Fruit fly (Drosophila melanogaster) whole organism, prepupa: ENCODE results near the gene nAChRbeta3.
A peak's percentile ranks its signal among the peaks of the same experiment; 100 is the strongest.

Experiments
- Blimp-1 ChIP-seq: fragments of 200-800 bp; sonication (Bioruptor generic); optimal IDR thresholded peaks from 3 replicates; lab custom pipeline; 2017; ENCODE audit warnings: missing biosample characterization, missing genetic modification characterization, mild to moderate bottlenecking, moderate library complexity, missing genetic modification reagents
- CG10631 ChIP-seq: fragments of 200-800 bp; sonication (Bioruptor generic); optimal IDR thresholded peaks from 2 replicates; lab custom pipeline; 2016; ENCODE audit warnings: missing biosample characterization, missing genetic modification characterization
- CG11762 ChIP-seq: fragments of 200-800 bp; sonication (Bioruptor generic); optimal IDR thresholded peaks from 3 replicates; lab custom pipeline; 2016; ENCODE audit warnings: missing biosample characterization, missing genetic modification characterization; ENCODE audit not compliant: insufficient read depth
- CG15336 ChIP-seq: fragments of 200-800 bp; sonication (Bioruptor generic); IDR thresholded peaks from 2 replicates; pipeline ENCODE4 v1.3.6; 2022; ENCODE audit warnings: missing biosample characterization, missing genetic modification characterization
- CG3032 ChIP-seq: fragments of 200-800 bp; optimal IDR thresholded peaks from 2 replicates; lab custom pipeline; 2019; ENCODE audit warnings: missing biosample characterization, mild to moderate bottlenecking, missing genetic modification characterization, moderate library complexity
- CG3919 ChIP-seq: fragments of 200-800 bp; sonication (Bioruptor generic); optimal IDR thresholded peaks from 3 replicates; lab custom pipeline; 2016; ENCODE audit warnings: missing biosample characterization, missing genetic modification characterization
- CG6163 ChIP-seq: fragments of 200-800 bp; sonication (Bioruptor generic); IDR thresholded peaks from 3 replicates; pipeline ENCODE4 v1.3.6; 2022; ENCODE audit warnings: missing biosample characterization, missing genetic modification characterization
- CG6276 ChIP-seq: fragments of 200-800 bp; sonication (Bioruptor generic); optimal IDR thresholded peaks from 2 replicates; lab custom pipeline; 2017; ENCODE audit warnings: missing biosample characterization, mild to moderate bottlenecking, missing genetic modification characterization
- CG6792 ChIP-seq: fragments of 200-800 bp; sonication (Bioruptor generic); optimal IDR thresholded peaks from 3 replicates; lab custom pipeline; 2016; ENCODE audit warnings: missing biosample characterization, missing genetic modification characterization
- CG6808 ChIP-seq: fragments of 200-800 bp; sonication (Bioruptor generic); optimal IDR thresholded peaks from 3 replicates; lab custom pipeline; 2017; ENCODE audit warnings: missing biosample characterization, missing genetic modification characterization, mild to moderate bottlenecking, moderate library complexity, missing genetic modification reagents
- CG6854 ChIP-seq: fragments of 200-800 bp; sonication (Bioruptor generic); optimal IDR thresholded peaks from 2 replicates; lab custom pipeline; 2017; ENCODE audit warnings: missing biosample characterization, mild to moderate bottlenecking, missing genetic modification characterization
- CG7368 ChIP-seq: fragments of 200-800 bp; sonication (Bioruptor generic); optimal IDR thresholded peaks from 3 replicates; lab custom pipeline; 2016; ENCODE audit warnings: missing biosample characterization, missing genetic modification characterization
- CG9139 ChIP-seq: fragments of 200-800 bp; sonication (Bioruptor generic); optimal IDR thresholded peaks from 3 replicates; lab custom pipeline; 2017; ENCODE audit warnings: missing biosample characterization, mild to moderate bottlenecking, missing genetic modification characterization
- Eip75B ChIP-seq: fragments of 200-800 bp; sonication (Bioruptor generic); optimal IDR thresholded peaks from 3 replicates; lab custom pipeline; 2016; ENCODE audit warnings: missing biosample characterization, missing genetic modification characterization
- Eip93F ChIP-seq: fragments of 200-800 bp; sonication (Bioruptor generic); optimal IDR thresholded peaks from 2 replicates; lab custom pipeline; 2016; ENCODE audit warnings: missing biosample characterization, mild to moderate bottlenecking, missing genetic modification characterization
- Ets21C ChIP-seq: fragments of 200-800 bp; sonication (Bioruptor generic); optimal IDR thresholded peaks from 3 replicates; lab custom pipeline; 2016; ENCODE audit warnings: missing biosample characterization, missing genetic modification characterization
- Ets96B ChIP-seq: fragments of 200-800 bp; optimal IDR thresholded peaks from 2 replicates; lab custom pipeline; 2019; ENCODE audit warnings: missing biosample characterization, mild to moderate bottlenecking, missing genetic modification characterization, moderate library complexity
- Gug ChIP-seq: fragments of 200-800 bp; sonication (Bioruptor generic); IDR thresholded peaks from 2 replicates; pipeline ENCODE4 v1.3.6; 2022; ENCODE audit warnings: missing biosample characterization, missing genetic modification characterization
- Hr38 ChIP-seq: sonication (Bioruptor generic); optimal IDR thresholded peaks from 2 replicates; lab custom pipeline; 2016; ENCODE audit warnings: missing biosample characterization, missing genetic modification characterization
- Hr4 ChIP-seq: fragments of 200-800 bp; sonication (Bioruptor generic); optimal IDR thresholded peaks from 3 replicates; lab custom pipeline; 2016; ENCODE audit warnings: missing biosample characterization, missing genetic modification characterization
- Lpt ChIP-seq: fragments of 200-800 bp; sonication (Bioruptor generic); optimal IDR thresholded peaks from 3 replicates; lab custom pipeline; 2016; ENCODE audit warnings: missing biosample characterization, missing genetic modification characterization
- Met ChIP-seq: fragments of 200-800 bp; sonication (Bioruptor generic); optimal IDR thresholded peaks from 3 replicates; lab custom pipeline; 2016; ENCODE audit warnings: missing biosample characterization, missing genetic modification characterization
- OdsH ChIP-seq: fragments of 200-800 bp; sonication (Bioruptor generic); optimal IDR thresholded peaks from 3 replicates; lab custom pipeline; 2016; ENCODE audit warnings: missing biosample characterization, missing genetic modification characterization
- Smox ChIP-seq: fragments of 200-800 bp; sonication (Bioruptor generic); optimal IDR thresholded peaks from 3 replicates; lab custom pipeline; 2016; ENCODE audit warnings: missing biosample characterization, missing genetic modification characterization
- Sox102F ChIP-seq: fragments of 200-800 bp; sonication (Bioruptor generic); optimal IDR thresholded peaks from 2 replicates; lab custom pipeline; 2016; ENCODE audit warnings: missing biosample characterization, mild to moderate bottlenecking, missing genetic modification characterization
- achi ChIP-seq: fragments of 200-800 bp; sonication (Bioruptor generic); optimal IDR thresholded peaks from 3 replicates; lab custom pipeline; 2016; ENCODE audit warnings: missing biosample characterization, missing genetic modification characterization
- acj6 ChIP-seq: fragments of 200-800 bp; sonication (Bioruptor generic); optimal IDR thresholded peaks from 3 replicates; lab custom pipeline; 2016; ENCODE audit warnings: missing biosample characterization, missing genetic modification characterization
- cyc ChIP-seq: fragments of 200-800 bp; sonication (Bioruptor generic); optimal IDR thresholded peaks from 3 replicates; lab custom pipeline; 2016; ENCODE audit warnings: missing biosample characterization, missing genetic modification characterization
- dac ChIP-seq: fragments of 200-800 bp; sonication (Bioruptor generic); optimal IDR thresholded peaks from 2 replicates; lab custom pipeline; 2017; ENCODE audit warnings: missing biosample characterization, mild to moderate bottlenecking, missing genetic modification characterization
- dsx ChIP-seq: fragments of 200-800 bp; optimal IDR thresholded peaks from 3 replicates; lab custom pipeline; 2019; ENCODE audit warnings: missing biosample characterization, mild to moderate bottlenecking, missing genetic modification characterization, moderate library complexity; ENCODE audit not compliant: poor library complexity, severe bottlenecking
- eg ChIP-seq: fragments of 200-800 bp; sonication (Bioruptor generic); IDR thresholded peaks from 3 replicates; pipeline ENCODE4 v1.3.6; 2022; ENCODE audit warnings: missing biosample characterization, missing genetic modification characterization
- esn ChIP-seq: fragments of 200-800 bp; sonication (Bioruptor generic); optimal IDR thresholded peaks from 2 replicates; lab custom pipeline; 2016; ENCODE audit warnings: missing biosample characterization, mild to moderate bottlenecking, missing genetic modification characterization, moderate library complexity
- fd85E ChIP-seq: fragments of 200-800 bp; sonication (Bioruptor generic); optimal IDR thresholded peaks from 3 replicates; lab custom pipeline; 2016; ENCODE audit warnings: missing biosample characterization, missing genetic modification characterization
- fkh ChIP-seq: fragments of 200-800 bp; sonication (Bioruptor generic); optimal IDR thresholded peaks from 3 replicates; lab custom pipeline; 2017; ENCODE audit warnings: missing biosample characterization, mild to moderate bottlenecking, missing genetic modification characterization, moderate library complexity
- lz ChIP-seq: fragments of 200-800 bp; sonication (Bioruptor generic); optimal IDR thresholded peaks from 3 replicates; lab custom pipeline; 2016; ENCODE audit warnings: missing biosample characterization, missing genetic modification characterization
- net ChIP-seq: fragments of 200-800 bp; sonication (Bioruptor generic); optimal IDR thresholded peaks from 3 replicates; lab custom pipeline; 2016; ENCODE audit warnings: missing biosample characterization, missing genetic modification characterization
- salr ChIP-seq, 2 experiments: fragments of 200-800 bp; sonication (Bioruptor generic); optimal IDR thresholded peaks; 3 replicates each; lab custom pipeline; 2016 to 2018; ENCODE audit warnings: missing biosample characterization in 2 of 2, missing genetic modification characterization in 2 of 2, mild to moderate bottlenecking in 1 of 2
- spab ChIP-seq: fragments of 200-800 bp; sonication (Bioruptor generic); optimal IDR thresholded peaks from 2 replicates; lab custom pipeline; 2017; ENCODE audit warnings: missing biosample characterization, mild to moderate bottlenecking, missing genetic modification characterization, missing genetic modification reagents
- ss ChIP-seq, 2 experiments: fragments of 200-800 bp; sonication (Bioruptor generic); optimal IDR thresholded peaks; 2 replicates in 1 of 2; 3 replicates in 1 of 2; lab custom pipeline; 2017 to 2018; ENCODE audit warnings: mild to moderate bottlenecking in 2 of 2, missing biosample characterization in 2 of 2, missing genetic modification characterization in 2 of 2, moderate library complexity in 1 of 2
- svp ChIP-seq: fragments of 200-800 bp; sonication (Bioruptor generic); peaks from one replicate; lab custom pipeline; 2016; ENCODE audit warnings: missing biosample characterization, missing genetic modification characterization
- topi ChIP-seq: fragments of 200-800 bp; sonication (Bioruptor generic); optimal IDR thresholded peaks from 3 replicates; lab custom pipeline; 2016; ENCODE audit warnings: missing biosample characterization, missing genetic modification characterization
- vri ChIP-seq: fragments of 200-800 bp; sonication (Bioruptor generic); optimal IDR thresholded peaks from 3 replicates; lab custom pipeline; 2016; ENCODE audit warnings: missing biosample characterization, mild to moderate bottlenecking, missing genetic modification characterization

nAChRbeta3 gene

DNA sequence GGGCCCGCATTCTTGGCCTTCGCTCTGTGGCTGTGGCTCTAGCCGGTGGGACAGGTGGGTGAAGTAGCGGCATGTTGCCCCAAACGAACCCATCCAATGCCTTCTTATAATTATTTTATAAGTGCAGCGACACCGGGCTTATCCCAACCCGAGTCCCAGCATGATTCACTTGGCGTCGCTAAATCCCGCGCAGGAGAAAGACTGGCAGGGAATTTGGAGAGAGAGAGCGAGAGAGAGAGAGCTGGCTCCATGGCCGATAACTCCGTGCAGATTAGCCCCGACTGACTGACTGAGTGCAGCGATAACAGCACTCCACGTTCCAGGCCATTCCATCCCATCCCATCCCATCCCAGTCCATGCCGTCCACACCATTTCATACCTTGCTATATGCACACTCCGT, 43.3 kb upstream of the nAChRbeta3 start:
- TF ChIP-seq svp (GFP tag; lab: Kevin White, UChicago) (peak; percentile 86), CG3919 (GFP tag; lab: Kevin White, UChicago) (no peak), OdsH (no peak)

DNA sequence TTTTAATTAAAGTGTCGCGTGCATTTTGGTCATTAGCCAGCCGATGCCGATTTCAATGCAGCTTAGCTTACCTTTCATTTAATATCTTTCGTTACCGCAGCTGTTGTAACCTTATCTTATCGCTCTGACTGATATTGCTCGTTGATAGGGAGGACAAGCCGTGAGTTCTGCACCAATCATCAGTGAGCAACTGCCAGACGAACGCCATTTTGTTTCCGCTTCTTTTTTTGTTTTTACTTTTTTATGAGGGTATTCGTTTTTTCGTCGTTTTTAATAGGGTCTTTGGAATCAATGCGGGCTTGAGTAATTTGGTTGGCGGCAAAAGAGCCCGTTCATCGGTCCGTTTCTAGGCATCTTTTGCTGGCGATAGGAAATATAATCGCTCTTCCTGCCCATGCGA, 39.9 kb upstream of the nAChRbeta3 start:
- TF ChIP-seq salr (GFP tag; optimal IDR thresholded peaks at IDR 0.05; lab: Kevin White, UChicago) (no peak), svp (GFP tag; lab: Kevin White, UChicago) (peak; percentile 1)

DNA sequence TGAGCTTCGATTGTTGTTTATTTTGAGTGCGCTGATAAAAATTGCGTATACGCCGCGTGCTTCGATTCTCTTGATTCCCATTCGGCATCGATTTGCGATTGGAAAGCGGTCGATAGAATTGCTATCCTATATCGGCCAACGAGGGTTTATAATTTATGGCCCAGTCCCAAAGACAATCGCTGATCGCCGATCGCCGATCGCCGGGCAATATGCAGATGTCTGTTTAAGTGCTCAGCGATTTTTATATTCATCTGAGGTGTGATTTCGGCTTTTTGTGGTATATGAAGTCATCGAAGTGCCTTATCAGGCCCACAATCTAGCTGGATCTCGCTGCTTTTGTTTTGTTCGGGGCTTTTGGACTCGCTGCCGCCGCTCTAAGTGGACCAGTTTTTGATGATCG, 38.5 kb upstream of the nAChRbeta3 start:
- peak; percentile 45 for TF ChIP-seq svp (GFP tag; lab: Kevin White, UChicago)
- TF ChIP-seq net (GFP tag; lab: Kevin White, UChicago), result no peak
- TF ChIP-seq CG6854, result no peak

DNA sequence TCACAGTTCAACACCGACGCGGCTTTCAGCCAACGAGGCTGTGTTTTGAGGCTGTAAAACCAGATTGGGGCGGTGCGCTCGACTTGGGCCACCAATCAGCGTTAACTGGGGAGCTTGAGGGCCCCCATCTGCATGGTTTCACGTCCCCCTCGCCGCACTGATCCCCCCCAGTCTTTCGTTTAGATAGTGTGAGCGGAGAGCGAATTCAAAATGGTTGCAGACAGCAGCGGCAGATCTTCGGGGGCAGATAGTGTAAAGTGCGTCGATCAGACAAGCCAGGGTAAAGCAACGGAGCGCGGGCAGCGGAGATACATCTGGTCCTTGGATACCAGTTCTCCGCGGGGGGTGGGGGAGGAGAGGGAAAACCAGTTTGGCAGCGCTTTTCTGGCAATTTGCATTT, 37.8 kb upstream of the nAChRbeta3 start:
- TF ChIP-seq ss (GFP tag; optimal IDR thresholded peaks at IDR 0.05; lab: Kevin White, UChicago), result peak; percentile 20 to 41
- peak; percentile 37; the same call in 1 of the 3 replicates for TF ChIP-seq CG6163 (GFP tag; lab: Robert Waterston, UW)
- peak; percentile 15; the same call in 1 of the 2 replicates for TF ChIP-seq CG15336 (GFP tag; lab: Robert Waterston, UW)
- no peak for TF ChIP-seq Ets21C (GFP tag; lab: Kevin White, UChicago)
- 0 out of 3 replicates have a peak, but pooled peaks have one; percentile 23 for TF ChIP-seq eg (GFP tag; lab: Robert Waterston, UW)
- TF ChIP-seq CG6792 (GFP tag; lab: Kevin White, UChicago), result no peak
- TF ChIP-seq Ets96B, result no peak
- TF ChIP-seq CG3032, result peak; percentile 8
- TF ChIP-seq spab (GFP tag; lab: Kevin White, UChicago), result no peak

DNA sequence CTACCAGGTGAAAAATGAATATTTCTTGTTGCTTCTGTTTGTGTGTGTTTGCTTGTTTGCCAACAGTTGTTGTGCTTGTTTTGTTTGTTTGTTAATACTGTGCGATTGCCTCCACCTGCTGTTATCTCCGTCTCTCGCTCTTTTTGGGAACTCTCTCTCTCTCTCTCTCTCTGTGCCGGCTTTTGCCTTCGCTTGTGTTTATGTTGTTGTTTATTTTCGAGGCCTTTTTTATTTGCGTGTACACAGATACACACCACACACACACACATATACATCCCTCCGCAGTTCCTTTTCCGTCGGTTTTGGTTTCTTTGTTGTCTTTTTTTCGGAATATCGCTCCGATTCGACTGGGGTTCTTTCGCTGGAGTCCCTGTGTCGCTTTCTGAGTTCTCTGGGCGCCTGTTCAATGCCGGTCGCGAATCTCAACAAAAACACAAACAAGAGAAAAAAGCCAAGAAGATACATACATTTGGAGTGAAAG, 34.4 kb upstream of the nAChRbeta3 start:
- no peak for TF ChIP-seq Hr38 (GFP tag; lab: Kevin White, UChicago)
- TF ChIP-seq CG6276, result peak; percentile 63
- TF ChIP-seq Gug (GFP tag; lab: Robert Waterston, UW), result peak; percentile 43; the same call in 1 of the 2 replicates
- TF ChIP-seq CG3919 (GFP tag; lab: Kevin White, UChicago), result peak; percentile 65
- TF ChIP-seq CG6854, result peak; percentile 98
- TF ChIP-seq cyc (GFP tag; lab: Kevin White, UChicago), result peak; percentile 42
- TF ChIP-seq Blimp-1 (GFP tag; lab: Kevin White, UChicago), result peak; percentile 81
- TF ChIP-seq CG11762 (GFP tag; lab: Kevin White, UChicago), result peak; percentile 42
- TF ChIP-seq topi, result peak; percentile 78
- TF ChIP-seq Lpt, result peak; percentile 64
- peak; percentile 92 for TF ChIP-seq svp (GFP tag; lab: Kevin White, UChicago)
- TF ChIP-seq fkh, result peak; percentile 98
- TF ChIP-seq CG9139 (GFP tag; lab: Kevin White, UChicago), result peak; percentile 95
- TF ChIP-seq Eip75B, result peak; percentile 71
- TF ChIP-seq CG10631 (GFP tag; lab: Kevin White, UChicago), result peak; percentile 58
- peak; percentile 84 for TF ChIP-seq vri
- TF ChIP-seq CG6792 (GFP tag; lab: Kevin White, UChicago), result peak; percentile 67
- peak; percentile 62 for TF ChIP-seq achi
- TF ChIP-seq Ets96B, result peak; percentile 84
- TF ChIP-seq Eip93F (GFP tag; lab: Kevin White, UChicago), result peak; percentile 78
- no peak for TF ChIP-seq Hr4
- no peak for TF ChIP-seq dac (GFP tag; lab: Kevin White, UChicago)
- peak; percentile 92 for TF ChIP-seq dsx (GFP tag; lab: Kevin White, UChicago)
- TF ChIP-seq CG3032, result peak; percentile 83
- peak; percentile 94 for TF ChIP-seq CG6808 (GFP tag; lab: Kevin White, UChicago)
- peak; percentile 75 for TF ChIP-seq CG7368
- TF ChIP-seq Met (GFP tag; lab: Kevin White, UChicago), result peak; percentile 77
- TF ChIP-seq fd85E, result peak; percentile 80
- no peak for TF ChIP-seq Ets21C (GFP tag; lab: Kevin White, UChicago)
- TF ChIP-seq Sox102F, result peak; percentile 92
- TF ChIP-seq acj6 (GFP tag; lab: Kevin White, UChicago), result peak; percentile 21
- TF ChIP-seq esn, result peak; percentile 75
- peak; percentile 72 for TF ChIP-seq Smox (GFP tag; lab: Kevin White, UChicago)
- TF ChIP-seq lz (GFP tag; lab: Kevin White, UChicago), result peak; percentile 72
